Fruit fly (Drosophila melanogaster) whole organism, embryonic: Measurements from ENCODE around the gene CG13252.

Experiments
- Aef1 ChIP-seq: fragments of 200-800 bp; sonication (Bioruptor generic); IDR thresholded peaks from 3 replicates; pipeline ENCODE4 v1.3.6; 2022; ENCODE audit warnings: missing biosample characterization, missing genetic modification characterization
- Antp ChIP-seq: fragments of 200-800 bp; sonication (Bioruptor generic); optimal IDR thresholded peaks from 3 replicates; lab custom pipeline; 2016; ENCODE audit warnings: missing biosample characterization, missing genetic modification characterization
- BEAF-32 ChIP-seq: fragments of 200-800 bp; sonication (Bioruptor generic); optimal IDR thresholded peaks from 3 replicates; lab custom pipeline; 2017; ENCODE audit warnings: missing biosample characterization, missing genetic modification characterization, mild to moderate bottlenecking, moderate library complexity, missing genetic modification reagents
- Bdp1 ChIP-seq: fragments of 200-800 bp; sonication (Bioruptor generic); optimal IDR thresholded peaks from 3 replicates; lab custom pipeline; 2016; ENCODE audit warnings: missing biosample characterization, missing genetic modification characterization
- CG10543 ChIP-seq: fragments of 200-800 bp; sonication (Bioruptor generic); optimal IDR thresholded peaks from 3 replicates; lab custom pipeline; 2017; ENCODE audit warnings: missing biosample characterization, mild to moderate bottlenecking, missing genetic modification characterization, moderate library complexity
- CG11695 ChIP-seq: fragments of 200-800 bp; sonication (Bioruptor generic); IDR thresholded peaks from 3 replicates; pipeline ENCODE4 v1.3.6; 2022; ENCODE audit warnings: missing biosample characterization, missing genetic modification characterization
- CG11696 ChIP-seq: fragments of 200-800 bp; sonication (Bioruptor generic); IDR thresholded peaks from 2 replicates; pipeline ENCODE4 v1.3.6; 2022; ENCODE audit warnings: missing biosample characterization, missing genetic modification characterization
- CG12155 ChIP-seq: fragments of 200-800 bp; sonication (Bioruptor generic); optimal IDR thresholded peaks from 3 replicates; lab custom pipeline; 2016; ENCODE audit warnings: missing biosample characterization, missing genetic modification characterization
- CG13624 ChIP-seq: fragments of 200-800 bp; sonication (Bioruptor generic); optimal IDR thresholded peaks from 2 replicates; lab custom pipeline; 2016; ENCODE audit warnings: missing biosample characterization, missing genetic modification characterization
- CG2202 ChIP-seq: fragments of 200-800 bp; sonication (Bioruptor generic); optimal IDR thresholded peaks from 2 replicates; lab custom pipeline; 2018; ENCODE audit warnings: missing biosample characterization, mild to moderate bottlenecking, missing genetic modification characterization
- CG3726 ChIP-seq: fragments of 200-800 bp; sonication (Bioruptor generic); IDR thresholded peaks from 3 replicates; pipeline ENCODE4, ENCODE4 v1.3.6; 2022; ENCODE audit warnings: missing biosample characterization, missing genetic modification characterization
- CG43689 ChIP-seq: fragments of 200-800 bp; sonication (Bioruptor generic); IDR thresholded peaks from 2 replicates; pipeline ENCODE4 v1.3.6; 2022; ENCODE audit warnings: missing biosample characterization, missing genetic modification characterization
- CG5180 ChIP-seq: fragments of 200-800 bp; sonication (Bioruptor generic); optimal IDR thresholded peaks from 3 replicates; lab custom pipeline; 2017; ENCODE audit warnings: missing biosample characterization, missing genetic modification characterization, mild to moderate bottlenecking, moderate library complexity, missing genetic modification reagents
- CG7372 ChIP-seq: fragments of 200-800 bp; sonication (Bioruptor generic); IDR thresholded peaks from 2 replicates; pipeline ENCODE4 v1.3.6; 2022; ENCODE audit warnings: missing biosample characterization, missing genetic modification characterization
- CG7963 ChIP-seq: fragments of 200-800 bp; sonication (Bioruptor generic); IDR thresholded peaks from 3 replicates; pipeline ENCODE4 v1.3.6; 2022; ENCODE audit warnings: missing biosample characterization, missing genetic modification characterization; ENCODE audit not compliant: partially characterized antibody
- CG9727 ChIP-seq: fragments of 200-800 bp; sonication (Bioruptor generic); optimal IDR thresholded peaks from 3 replicates; lab custom pipeline; 2017; ENCODE audit warnings: missing biosample characterization, mild to moderate bottlenecking, missing genetic modification characterization
- CkIIα-i1 ChIP-seq: fragments of 200-800 bp; sonication (Bioruptor generic); IDR thresholded peaks from 2 replicates; pipeline ENCODE4 v1.3.6; 2022; ENCODE audit warnings: missing biosample characterization, missing genetic modification characterization
- Doc3 ChIP-seq: fragments of 200-800 bp; sonication (Bioruptor generic); IDR thresholded peaks from 3 replicates; pipeline ENCODE4 v1.3.6; 2022; ENCODE audit warnings: missing biosample characterization, missing genetic modification characterization; ENCODE audit not compliant: partially characterized antibody
- Hmr ChIP-seq: fragments of 200-800 bp; sonication (Bioruptor generic); optimal IDR thresholded peaks from 3 replicates; lab custom pipeline; 2017; ENCODE audit warnings: mild to moderate bottlenecking, missing biosample characterization, missing genetic modification reagents, missing genetic modification characterization
- Hsf ChIP-seq: fragments of 200-800 bp; sonication (Bioruptor generic); optimal IDR thresholded peaks from 3 replicates; lab custom pipeline; 2016; ENCODE audit warnings: missing biosample characterization, missing genetic modification characterization
- Jarid2 ChIP-seq: fragments of 200-800 bp; sonication (Bioruptor generic); optimal IDR thresholded peaks from 3 replicates; lab custom pipeline; 2017; ENCODE audit warnings: mild to moderate bottlenecking, missing biosample characterization, missing genetic modification reagents, missing genetic modification characterization
- Meics ChIP-seq: fragments of 200-800 bp; sonication (Bioruptor generic); optimal IDR thresholded peaks from 2 replicates; lab custom pipeline; 2017; ENCODE audit warnings: missing biosample characterization, mild to moderate bottlenecking, missing genetic modification characterization
- NfI ChIP-seq: fragments of 200-800 bp; sonication (Bioruptor generic); optimal IDR thresholded peaks from 3 replicates; lab custom pipeline; 2018; ENCODE audit warnings: missing biosample characterization, mild to moderate bottlenecking, missing genetic modification characterization, moderate library complexity
- Optix ChIP-seq: fragments of 200-800 bp; sonication (Bioruptor generic); IDR thresholded peaks from 3 replicates; pipeline ENCODE4 v1.3.6; 2022; ENCODE audit warnings: missing biosample characterization, missing genetic modification characterization
- Ravus ChIP-seq: fragments of 200-800 bp; sonication (Bioruptor generic); IDR thresholded peaks from 2 replicates; pipeline ENCODE4 v1.3.6; 2022; ENCODE audit warnings: missing biosample characterization, missing genetic modification characterization
- Six4 ChIP-seq: fragments of 200-800 bp; sonication (Bioruptor generic); optimal IDR thresholded peaks from 2 replicates; lab custom pipeline; 2016; ENCODE audit warnings: missing biosample characterization, missing genetic modification characterization
- Sox100B ChIP-seq: fragments of 200-800 bp; sonication (Bioruptor generic); optimal IDR thresholded peaks from 3 replicates; lab custom pipeline; 2018; ENCODE audit warnings: missing biosample characterization, mild to moderate bottlenecking, missing genetic modification characterization
- Taf1 ChIP-seq: fragments of 200-800 bp; sonication (Bioruptor generic); IDR thresholded peaks from 2 replicates; pipeline ENCODE4 v1.3.6; 2022; ENCODE audit warnings: missing biosample characterization, missing genetic modification characterization
- ash1 ChIP-seq: fragments of 200-800 bp; sonication (Bioruptor generic); optimal IDR thresholded peaks from 2 replicates; lab custom pipeline; 2018; ENCODE audit warnings: missing biosample characterization, mild to moderate bottlenecking, missing genetic modification characterization
- chm ChIP-seq: fragments of 200-800 bp; sonication (Bioruptor generic); IDR thresholded peaks from 2 replicates; pipeline ENCODE4 v1.3.6; 2022; ENCODE audit warnings: missing biosample characterization, missing genetic modification characterization
- cwo ChIP-seq: fragments of 200-800 bp; sonication (Bioruptor generic); optimal IDR thresholded peaks from 3 replicates; lab custom pipeline; 2017; ENCODE audit warnings: missing biosample characterization, missing genetic modification characterization, mild to moderate bottlenecking, moderate library complexity, missing genetic modification reagents
- disco-r ChIP-seq: fragments of 200-800 bp; sonication (Bioruptor generic); optimal IDR thresholded peaks from 2 replicates; lab custom pipeline; 2016; ENCODE audit warnings: missing biosample characterization, missing genetic modification characterization
- dysf ChIP-seq: fragments of 200-800 bp; sonication (Bioruptor generic); IDR thresholded peaks from 3 replicates; pipeline ENCODE4 v1.3.6; 2022; ENCODE audit warnings: missing biosample characterization, missing genetic modification characterization
- eve ChIP-seq, 2 experiments: fragments of >200 bp; optimal IDR thresholded peaks; 2 replicates each; lab custom pipeline; 2017; ENCODE audit warnings: missing biosample characterization in 2 of 2, missing genetic modification characterization in 2 of 2
- eyg ChIP-seq: fragments of 200-800 bp; sonication (Bioruptor generic); optimal IDR thresholded peaks from 3 replicates; lab custom pipeline; 2016; ENCODE audit warnings: missing biosample characterization, missing genetic modification characterization
- fru ChIP-seq: fragments of >200 bp; optimal IDR thresholded peaks from 2 replicates; lab custom pipeline; 2017
- grau ChIP-seq: fragments of 200-800 bp; optimal IDR thresholded peaks from 3 replicates; lab custom pipeline; 2019; ENCODE audit warnings: missing biosample characterization, mild to moderate bottlenecking, missing genetic modification characterization, moderate library complexity
- inv ChIP-seq: fragments of 200-800 bp; sonication (Bioruptor generic); IDR thresholded peaks from 2 replicates; pipeline ENCODE4 v1.3.6; 2022; ENCODE audit warnings: missing biosample characterization, missing genetic modification characterization; ENCODE audit not compliant: partially characterized antibody
- kay ChIP-seq: fragments of 200-800 bp; sonication (Bioruptor generic); optimal IDR thresholded peaks from 2 replicates; lab custom pipeline; 2016; ENCODE audit warnings: missing biosample characterization, missing genetic modification characterization
- oc ChIP-seq: fragments of 200-800 bp; sonication (Bioruptor generic); optimal IDR thresholded peaks from 2 replicates; lab custom pipeline; 2018; ENCODE audit warnings: missing biosample characterization, mild to moderate bottlenecking, missing genetic modification characterization, moderate library complexity
- p53 ChIP-seq: fragments of 200-800 bp; sonication (Bioruptor generic); optimal IDR thresholded peaks from 2 replicates; lab custom pipeline; 2016; ENCODE audit warnings: missing biosample characterization, missing genetic modification characterization
- pan ChIP-seq, 4 experiments: fragments of >200 bp in 3 of 4; fragments of 200-800 bp in 1 of 4; sonication (Bioruptor generic) in 1 of 4; optimal IDR thresholded peaks in 3 of 4; IDR thresholded peaks in 1 of 4; 2 replicates each; pipeline versions ENCODE4 v1.3.6 to Lab custom; 2017 to 2022; ENCODE audit warnings: missing biosample characterization in 2 of 4, missing genetic modification characterization in 2 of 4, mixed read lengths in 1 of 4
- peb ChIP-seq: fragments of 200-800 bp; sonication (Bioruptor generic); IDR thresholded peaks from 2 replicates; pipeline ENCODE4 v1.3.6; 2022; ENCODE audit warnings: missing biosample characterization, missing genetic modification characterization
- shn ChIP-seq: fragments of 200-800 bp; sonication (Bioruptor generic); optimal IDR thresholded peaks from 3 replicates; lab custom pipeline; 2016; ENCODE audit warnings: missing biosample characterization, missing genetic modification characterization
- sob ChIP-seq: fragments of 200-800 bp; sonication (Bioruptor generic); IDR thresholded peaks from 2 replicates; pipeline ENCODE4 v1.3.6; 2022; ENCODE audit warnings: missing biosample characterization, missing genetic modification characterization
- stwl ChIP-seq: fragments of 200-800 bp; sonication (Bioruptor generic); optimal IDR thresholded peaks from 3 replicates; lab custom pipeline; 2018; ENCODE audit warnings: missing biosample characterization, mild to moderate bottlenecking, missing genetic modification characterization, moderate library complexity
- tin ChIP-seq: fragments of 200-800 bp; sonication (Bioruptor generic); optimal IDR thresholded peaks from 3 replicates; lab custom pipeline; 2016; ENCODE audit warnings: missing biosample characterization, missing genetic modification characterization
- tna ChIP-seq: fragments of 200-800 bp; sonication (Bioruptor generic); IDR thresholded peaks from 2 replicates; pipeline ENCODE4 v1.3.6; 2022; ENCODE audit warnings: missing biosample characterization, missing genetic modification characterization; ENCODE audit not compliant: partially characterized antibody
- unc-4 ChIP-seq: fragments of 200-800 bp; sonication (Bioruptor generic); IDR thresholded peaks from 2 replicates; pipeline ENCODE4 v1.3.6; 2022; ENCODE audit warnings: missing biosample characterization, missing genetic modification characterization; ENCODE audit not compliant: partially characterized antibody
- unpg ChIP-seq: fragments of 200-800 bp; sonication (Bioruptor generic); optimal IDR thresholded peaks from 3 replicates; lab custom pipeline; 2018; ENCODE audit warnings: missing biosample characterization, mild to moderate bottlenecking, missing genetic modification characterization, moderate library complexity

Gene CG13252

DNA sequence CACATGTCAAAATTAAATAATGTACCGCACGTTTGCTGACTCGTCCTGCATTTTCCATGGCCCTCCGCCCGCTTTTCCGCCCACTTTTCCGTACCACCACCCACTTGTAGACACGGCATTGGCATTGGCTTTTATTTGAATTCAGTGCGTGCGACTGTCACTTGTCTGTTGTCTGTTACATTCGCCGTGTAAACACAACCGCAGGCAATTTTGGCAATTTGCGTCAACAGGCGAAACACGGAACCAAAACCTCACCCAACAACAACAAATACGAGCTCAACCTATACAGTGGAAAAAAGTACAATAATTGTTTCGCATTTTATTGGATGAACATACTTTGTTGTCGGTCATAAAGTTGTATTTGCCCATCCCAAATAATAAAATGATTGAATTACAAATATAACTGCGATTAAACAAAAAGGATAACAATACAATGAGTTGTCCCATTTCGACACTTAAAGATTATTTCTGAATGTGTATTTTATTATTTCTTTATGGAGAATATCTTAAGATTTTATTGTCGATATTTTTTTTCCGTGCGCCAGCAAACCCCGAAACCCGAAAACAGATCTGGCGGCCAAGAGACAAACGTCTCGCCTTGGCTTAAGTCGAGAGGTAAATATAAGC, 17.0 kb downstream of the CG13252 start (continued):
- TF ChIP-seq tna (no peak), CG7372 (GFP tag; lab: Robert Waterston, UW) (no peak), stwl (tag; lab: Kevin White, UChicago) (no peak), CG43689 (GFP tag; lab: Robert Waterston, UW) (no peak), unc-4 (GFP tag; lab: Robert Waterston, UW) (no peak), oc (tag; lab: Kevin White, UChicago) (peak; percentile 7), Meics (GFP tag; lab: Kevin White, UChicago) (peak; percentile 45), eve (GFP tag; optimal IDR thresholded peaks at IDR 0.05; lab: Kevin White, UChicago) (no peak), unpg (GFP tag; lab: Kevin White, UChicago) (peak; percentile 5), chm (no peak), grau (tag; lab: Kevin White, UChicago) (peak; percentile 45), NfI (peak; percentile 31), Optix (GFP tag; lab: Robert Waterston, UW) (no peak), CG11695 (GFP tag; lab: Robert Waterston, UW) (no peak), disco-r (no peak), Ravus (GFP tag; lab: Robert Waterston, UW) (no peak), CG3726 (GFP tag; lab: Robert Waterston, UW) (no peak), Six4 (GFP tag; lab: Kevin White, UChicago) (no peak), CG12155 (no peak), Aef1 (GFP tag; lab: Robert Waterston, UW) (no peak), eyg (GFP tag; lab: Kevin White, UChicago) (no peak), Hmr (peak; percentile 49), fru (lab: Kevin White, UChicago) (no peak), Antp (GFP tag; lab: Kevin White, UChicago) (no peak), CG2202 (no peak), inv (GFP tag; lab: Robert Waterston, UW) (no peak), ash1 (GFP tag; lab: Kevin White, UChicago) (no peak), CG11696 (GFP tag; lab: Robert Waterston, UW) (no peak), CG9727 (GFP tag; lab: Kevin White, UChicago) (no peak), p53 (GFP tag; lab: Kevin White, UChicago) (no peak), Taf1 (GFP tag; lab: Robert Waterston, UW) (no peak), kay (no peak), tin (GFP tag; lab: Kevin White, UChicago) (no peak), Bdp1 (GFP tag; lab: Kevin White, UChicago) (no peak), peb (GFP tag; lab: Robert Waterston, UW) (no peak), Sox100B (GFP tag; lab: Kevin White, UChicago) (peak; percentile 12), CG7963 (GFP tag; lab: Robert Waterston, UW) (no peak), BEAF-32 (GFP tag; lab: Kevin White, UChicago) (no peak), CG13624 (no peak), Doc3 (GFP tag; lab: Robert Waterston, UW) (no peak), pan (optimal IDR thresholded peaks at IDR 0.05; lab: Kevin White, UChicago) (no peak), pan (GFP tag; optimal IDR thresholded peaks at IDR 0.05 in 1 of 2, IDR thresholded peaks at IDR 0.05 in 1 of 2) (no peak), CkIIα-i1 (GFP tag; lab: Robert Waterston, UW) (no peak), Jarid2 (GFP tag; lab: Kevin White, UChicago) (no peak), CG5180 (no peak), dysf (0 out of 3 replicates have a peak, but pooled peaks have one; percentile 35), CG10543 (GFP tag; lab: Kevin White, UChicago) (no peak), cwo (GFP tag; lab: Kevin White, UChicago) (peak; percentile 47), shn (GFP tag; lab: Kevin White, UChicago) (no peak), sob (GFP tag; lab: Robert Waterston, UW) (no peak), Hsf (GFP tag; lab: Kevin White, UChicago) (peak; percentile 33)
